Worm (Caenorhabditis elegans) whole organism, L1 larva: ENCODE measurements around the gene nhr-122.

Experiments used
- C16A3.4 ChIP-seq: fragments of 150-350 bp; optimal IDR thresholded peaks from 2 replicates; lab custom pipeline; 2014; ENCODE audit warnings: missing biosample characterization, missing genetic modification characterization
- F16B12.6 ChIP-seq: fragments of 150-350 bp; optimal IDR thresholded peaks from 2 replicates; lab custom pipeline; 2014; ENCODE audit warnings: missing biosample characterization, missing genetic modification characterization
- fos-1 ChIP-seq: fragments of 150-350 bp; optimal IDR thresholded peaks from 2 replicates; lab custom pipeline; 2014; ENCODE audit warnings: missing biosample characterization, missing genetic modification characterization
- hlh-17 ChIP-seq: fragments of 200-800 bp; sonication (Bioruptor generic); optimal IDR thresholded peaks from 2 replicates; lab custom pipeline; 2018; ENCODE audit warnings: missing genetic modification characterization, mild to moderate bottlenecking, missing compliant biosample characterization, moderate library complexity, borderline replicate concordance
- mab-9 ChIP-seq: fragments of 200-800 bp; sonication (Bioruptor generic); IDR thresholded peaks from 2 replicates; pipeline ENCODE4 v1.3.6; 2022; ENCODE audit warnings: missing genetic modification reagents, missing genetic modification characterization, missing compliant biosample characterization
- mdl-1 ChIP-seq, 2 experiments: fragments of 150-350 bp; optimal IDR thresholded peaks; 2 replicates each; lab custom pipeline; 2014 to 2017; ENCODE audit warnings: missing biosample characterization in 2 of 2, missing genetic modification characterization in 2 of 2, inconsistent platforms in 1 of 2
- nhr-90 ChIP-seq: sonication (generic microtip); optimal IDR thresholded peaks from 2 replicates; lab custom pipeline; 2016; ENCODE audit warnings: mild to moderate bottlenecking, missing genetic modification characterization, missing compliant biosample characterization; ENCODE audit not compliant: poor library complexity
- rnt-1 ChIP-seq: sonication (generic microtip); optimal IDR thresholded peaks from 2 replicates; lab custom pipeline; 2016; ENCODE audit warnings: mild to moderate bottlenecking, missing genetic modification characterization, moderate library complexity, missing compliant biosample characterization
- sox-4 ChIP-seq: sonication (generic microtip); optimal IDR thresholded peaks from 2 replicates; lab custom pipeline; 2016; ENCODE audit warnings: missing genetic modification characterization, missing compliant biosample characterization
- sptf-1 ChIP-seq: fragments of 150-350 bp; optimal IDR thresholded peaks from 2 replicates; lab custom pipeline; 2014; ENCODE audit warnings: missing biosample characterization, missing genetic modification characterization
- tbx-2 ChIP-seq: sonication (generic microtip); optimal IDR thresholded peaks from 2 replicates; lab custom pipeline; 2016; ENCODE audit warnings: missing genetic modification characterization, missing compliant biosample characterization
- unc-30 ChIP-seq: sonication (generic microtip); optimal IDR thresholded peaks from 2 replicates; lab custom pipeline; 2017; ENCODE audit warnings: missing biosample characterization, missing genetic modification characterization
- vab-15 ChIP-seq: sonication (generic microtip); optimal IDR thresholded peaks from 2 replicates; lab custom pipeline; 2017; ENCODE audit warnings: missing genotype, mild to moderate bottlenecking, missing genetic modification characterization, missing compliant biosample characterization

nhr-122 gene

ce11 chrIV:1660735-1661134 lies 47.0 kb downstream of the nhr-122 start:
- TF ChIP-seq C16A3.4 (tag; lab: Kevin White, UChicago) (no peak), mdl-1 (tag; optimal IDR thresholded peaks at IDR 0.05; lab: Kevin White, UChicago) (no peak), mab-9 (no peak), hlh-17 (GFP tag; lab: Kevin White, UChicago) (no peak)

- no peak for TF ChIP-seq sox-4 (tag; lab: Kevin White, UChicago)
- TF ChIP-seq vab-15 (tag; lab: Kevin White, UChicago) = no peak
- TF ChIP-seq nhr-90 (tag; lab: Kevin White, UChicago) = no peak
- no peak for TF ChIP-seq rnt-1
- no peak for TF ChIP-seq F16B12.6 (tag; lab: Kevin White, UChicago)
- no peak for TF ChIP-seq tbx-2
- TF ChIP-seq fos-1 (tag; lab: Kevin White, UChicago) = no peak
- TF ChIP-seq sptf-1 (tag; lab: Kevin White, UChicago) = no peak
- TF ChIP-seq unc-30 (tag; lab: Kevin White, UChicago) = no peak
Observed at ce11 chrIV:1662872-1663271, 49.2 kb downstream of the nhr-122 start.
